2 worm cellular contexts compared by ENCODE assay signal in genomic region chrIII:7278491-7278890, ce11.
TF ChIP-seq lines count a peak whose summit lies in the region.

No protein-coding gene starts in this region.

TF ChIP-seq in whole organism, L4 larva, 104 proteins besides CTCF, POLR2A, EP300 and RAD21 (continued from another document):
- TF ChIP-seq egl-27 (tag; optimal IDR thresholded peaks at IDR 0.05; lab: Kevin White, UChicago): no peak
- 0 out of 2 replicates have a peak, but pooled peaks have one; percentile 42 for TF ChIP-seq F26F4.8 (GFP tag; conservative IDR thresholded peaks at IDR 0.05; lab: Robert Waterston, UW)
- TF ChIP-seq dmd-8 (GFP tag; IDR thresholded peaks at IDR 0.05; lab: Robert Waterston, UW): no peak
- 0 out of 2 replicates have a peak, but pooled peaks have one; percentile 30 for TF ChIP-seq snpc-1.2 (GFP tag; IDR thresholded peaks at IDR 0.05; lab: Robert Waterston, UW)
- peak; percentile 83 for TF ChIP-seq nhr-102 (tag; optimal IDR thresholded peaks at IDR 0.05; lab: Kevin White, UChicago)
- peak; percentile 37 for TF ChIP-seq nhr-28 (tag; optimal IDR thresholded peaks at IDR 0.05; lab: Kevin White, UChicago)
- no peak for TF ChIP-seq nhr-25 (tag; optimal IDR thresholded peaks at IDR 0.05; lab: Kevin White, UChicago; ENCODE audit: borderline replicate concordance, insufficient read depth)
- TF ChIP-seq aly-2 (tag; optimal IDR thresholded peaks at IDR 0.05; lab: Kevin White, UChicago): no peak
- TF ChIP-seq hlh-30 (tag; optimal IDR thresholded peaks at IDR 0.05; lab: Kevin White, UChicago; ENCODE audit: insufficient read depth): peak; percentile 60
- TF ChIP-seq duxl-1 (tag; optimal IDR thresholded peaks at IDR 0.05; lab: Kevin White, UChicago; ENCODE audit: poor library complexity): peak; percentile 72
- no peak for TF ChIP-seq nhr-111 (GFP tag; optimal IDR thresholded peaks at IDR 0.05; lab: Kevin White, UChicago)
- no peak for TF ChIP-seq unc-39 (tag; optimal IDR thresholded peaks at IDR 0.05; lab: Kevin White, UChicago)
- peak; percentile 63 for TF ChIP-seq Y5F2A.4 (GFP tag; optimal IDR thresholded peaks at IDR 0.05; lab: Kevin White, UChicago)
- no peak for TF ChIP-seq nhr-6 (tag; optimal IDR thresholded peaks at IDR 0.05; lab: Kevin White, UChicago)
- TF ChIP-seq ceh-82 (tag; optimal IDR thresholded peaks at IDR 0.05; lab: Kevin White, UChicago): no peak
- no peak for TF ChIP-seq F10B5.3 (tag; optimal IDR thresholded peaks at IDR 0.05; lab: Kevin White, UChicago)
- TF ChIP-seq egl-43 (GFP tag; IDR thresholded peaks at IDR 0.05; lab: Robert Waterston, UW): no peak; the same call in 1 of the 2 replicates
- no peak for TF ChIP-seq ama-1 (optimal IDR thresholded peaks at IDR 0.05; lab: Kevin White, UChicago)
- TF ChIP-seq spr-1 (tag; optimal IDR thresholded peaks at IDR 0.05; lab: Kevin White, UChicago): peak; percentile 20
- TF ChIP-seq nhr-41 (GFP tag; IDR thresholded peaks at IDR 0.05; lab: Robert Waterston, UW): peak; percentile 56; the same call in 1 of the 2 replicates
- peak; percentile 84 for TF ChIP-seq lin-38 (GFP tag; IDR thresholded peaks at IDR 0.05; lab: Robert Waterston, UW)
- peak; percentile 83 for TF ChIP-seq mep-1 (tag; optimal IDR thresholded peaks at IDR 0.05; lab: Kevin White, UChicago)
- peak; percentile 6 for TF ChIP-seq fkh-10 (GFP tag; optimal IDR thresholded peaks at IDR 0.05; lab: Kevin White, UChicago)
- TF ChIP-seq F44E2.7 (GFP tag; IDR thresholded peaks at IDR 0.05; lab: Robert Waterston, UW): no peak
- TF ChIP-seq zag-1 (tag; optimal IDR thresholded peaks at IDR 0.05; lab: Kevin White, UChicago): no peak
- TF ChIP-seq tra-1 (GFP tag; IDR thresholded peaks at IDR 0.05; lab: Robert Waterston, UW): peak; percentile 79; the same call in 1 of the 2 replicates
- no peak for TF ChIP-seq ces-1 (GFP tag; optimal IDR thresholded peaks at IDR 0.05; lab: Kevin White, UChicago)
- peak; percentile 96 for TF ChIP-seq snpc-4 (tag; optimal IDR thresholded peaks at IDR 0.05; lab: Kevin White, UChicago)

TF ChIP-seq in whole organism, young adult, 124 proteins besides CTCF, POLR2A, EP300 and RAD21 (continued from another document):
- TF ChIP-seq bed-1 (GFP tag; IDR thresholded peaks at IDR 0.05; lab: Robert Waterston, UW): no peak
- TF ChIP-seq rcor-1 (GFP tag; IDR thresholded peaks at IDR 0.05; lab: Robert Waterston, UW): peak; percentile 38; the same call in 1 of the 2 replicates
- TF ChIP-seq nhr-27 (tag; optimal IDR thresholded peaks at IDR 0.05; lab: Kevin White, UChicago): peak; percentile 30
- peak; percentile 41 for TF ChIP-seq K12H6.12 (tag; optimal IDR thresholded peaks at IDR 0.05; lab: Kevin White, UChicago)
- peak; percentile 81 for TF ChIP-seq atf-7 (tag; optimal IDR thresholded peaks at IDR 0.05; lab: Kevin White, UChicago)
- TF ChIP-seq snpc-1.1 (tag; optimal IDR thresholded peaks at IDR 0.05; lab: Kevin White, UChicago; ENCODE audit: insufficient read depth): peak; percentile 73
- peak; percentile 42; the same call in 1 of the 2 replicates for TF ChIP-seq egl-44 (GFP tag; IDR thresholded peaks at IDR 0.05; lab: Robert Waterston, UW)
- TF ChIP-seq tbx-9 (tag; optimal IDR thresholded peaks at IDR 0.05; lab: Kevin White, UChicago; ENCODE audit: borderline replicate concordance): no peak
- TF ChIP-seq dpl-1 (GFP tag; optimal IDR thresholded peaks at IDR 0.05; lab: Kevin White, UChicago): peak; percentile 18
- TF ChIP-seq rec-8 (tag; optimal IDR thresholded peaks at IDR 0.05; lab: Kevin White, UChicago): peak in 1 of 2 experiments; percentile 6
- peak; percentile 43 to 62 for TF ChIP-seq let-607 (tag; optimal IDR thresholded peaks at IDR 0.05; lab: Kevin White, UChicago)
- no peak for TF ChIP-seq mxl-1 (tag; optimal IDR thresholded peaks at IDR 0.05; lab: Kevin White, UChicago)
- TF ChIP-seq sea-2 (GFP tag; IDR thresholded peaks at IDR 0.05; lab: Robert Waterston, UW): no peak
- peak; percentile 83 for TF ChIP-seq mcd-1 (GFP tag; IDR thresholded peaks at IDR 0.05; lab: Robert Waterston, UW)
- peak; percentile 62 for TF ChIP-seq madf-10 (tag; optimal IDR thresholded peaks at IDR 0.05; lab: Kevin White, UChicago)
- no peak for TF ChIP-seq let-526 (GFP tag; IDR thresholded peaks at IDR 0.05; lab: Robert Waterston, UW)
- TF ChIP-seq nfya-1 (tag; optimal IDR thresholded peaks at IDR 0.05; lab: Kevin White, UChicago; ENCODE audit: borderline replicate concordance, insufficient read depth): no peak
- TF ChIP-seq hlh-12 (tag; optimal IDR thresholded peaks at IDR 0.05; lab: Kevin White, UChicago): no peak
- TF ChIP-seq egl-18 (GFP tag; IDR thresholded peaks at IDR 0.05; lab: Robert Waterston, UW): no peak
- no peak for TF ChIP-seq zfh-2 (GFP tag; conservative IDR thresholded peaks at IDR 0.05; lab: Robert Waterston, UW)
- no peak for TF ChIP-seq ceh-91 (GFP tag; IDR thresholded peaks at IDR 0.05; lab: Robert Waterston, UW)
- peak; percentile 36 for TF ChIP-seq zim-3 (tag; optimal IDR thresholded peaks at IDR 0.05; lab: Kevin White, UChicago)
- no peak for TF ChIP-seq ekl-4 (GFP tag; IDR thresholded peaks at IDR 0.05; lab: Robert Waterston, UW)
- TF ChIP-seq xnd-1 (tag; optimal IDR thresholded peaks at IDR 0.05; lab: Kevin White, UChicago): no peak
- TF ChIP-seq lir-1 (GFP tag; conservative IDR thresholded peaks at IDR 0.05; lab: Robert Waterston, UW): no peak
- peak; percentile 37 for TF ChIP-seq akir-1 (GFP tag; optimal IDR thresholded peaks at IDR 0.05; lab: Kevin White, UChicago)
- no peak for TF ChIP-seq hsf-1 (GFP tag; IDR thresholded peaks at IDR 0.05; lab: Robert Waterston, UW)
- no peak for TF ChIP-seq ama-1 (optimal IDR thresholded peaks at IDR 0.05; lab: Kevin White, UChicago)
- no peak for TF ChIP-seq ama-1 (GFP tag; optimal IDR thresholded peaks at IDR 0.05; lab: Kevin White, UChicago)
- TF ChIP-seq mel-28 (tag; optimal IDR thresholded peaks at IDR 0.05; lab: Kevin White, UChicago; ENCODE audit: borderline replicate concordance): no peak
- TF ChIP-seq pbrm-1 (GFP tag; IDR thresholded peaks at IDR 0.05; lab: Robert Waterston, UW): peak; percentile 58; the same call in 1 of the 2 replicates
- peak; percentile 67 for TF ChIP-seq ceh-79 (tag; optimal IDR thresholded peaks at IDR 0.05; lab: Kevin White, UChicago)
- peak; percentile 70; the same call in 1 of the 2 replicates for TF ChIP-seq lin-26 (GFP tag; IDR thresholded peaks at IDR 0.05; lab: Robert Waterston, UW)
- no peak for TF ChIP-seq sdz-38 (tag; optimal IDR thresholded peaks at IDR 0.05; lab: Kevin White, UChicago)
- TF ChIP-seq rpc-1 (optimal IDR thresholded peaks at IDR 0.05; lab: Kevin White, UChicago): peak; percentile 70
- TF ChIP-seq rpc-1 (tag; optimal IDR thresholded peaks at IDR 0.05; lab: Kevin White, UChicago): peak; percentile 64
- TF ChIP-seq tbp1 (GFP tag; optimal IDR thresholded peaks at IDR 0.05; lab: Kevin White, UChicago): peak; percentile 82
- no peak for TF ChIP-seq F49E8.2 (tag; optimal IDR thresholded peaks at IDR 0.05; lab: Kevin White, UChicago; ENCODE audit: insufficient read depth)
- TF ChIP-seq C06A6.2 (GFP tag; conservative IDR thresholded peaks at IDR 0.05; lab: Robert Waterston, UW): peak; percentile 79
- TF ChIP-seq madf-3 (GFP tag; IDR thresholded peaks at IDR 0.05; lab: Robert Waterston, UW): no peak
- TF ChIP-seq Y56A3A.18 (GFP tag; IDR thresholded peaks at IDR 0.05; lab: Robert Waterston, UW): 0 out of 2 replicates have a peak, but pooled peaks have one; percentile 52
